Worm (Caenorhabditis elegans) whole organism, late embryonic: Measurements from ENCODE around the gene arrd-16.

Source experiments
- ceh-22 ChIP-seq: sonication (generic microtip); optimal IDR thresholded peaks from 2 replicates; lab custom pipeline; 2017; ENCODE audit warnings: missing biosample characterization, missing genetic modification characterization
- ceh-9 ChIP-seq: sonication (generic microtip); optimal IDR thresholded peaks from 2 replicates; lab custom pipeline; 2016; ENCODE audit warnings: mild to moderate bottlenecking, missing genetic modification characterization, inconsistent platforms, missing compliant biosample characterization
- elt-2 ChIP-seq: sonication (generic microtip); optimal IDR thresholded peaks from 2 replicates; lab custom pipeline; 2016; ENCODE audit warnings: missing genetic modification reagents, missing genetic modification characterization, missing compliant biosample characterization
- nhr-11 ChIP-seq: fragments of 150-350 bp; optimal IDR thresholded peaks from 2 replicates; lab custom pipeline; 2014; ENCODE audit warnings: missing biosample characterization, missing genetic modification characterization
- npax-4 ChIP-seq: sonication (generic microtip); optimal IDR thresholded peaks from 2 replicates; lab custom pipeline; 2016; ENCODE audit warnings: missing genetic modification characterization, missing compliant biosample characterization
- ref-2 ChIP-seq: sonication (generic microtip); optimal IDR thresholded peaks from 2 replicates; lab custom pipeline; 2016; ENCODE audit warnings: missing genetic modification characterization, missing compliant biosample characterization
- unc-55 ChIP-seq: sonication (generic microtip); optimal IDR thresholded peaks from 2 replicates; lab custom pipeline; 2017; ENCODE audit warnings: missing biosample characterization, missing genetic modification reagents, missing genetic modification characterization

- TF ChIP-seq ceh-9 (tag; lab: Kevin White, UChicago) = no peak
- TF ChIP-seq ref-2 (tag; lab: Kevin White, UChicago) = no peak
- no peak for TF ChIP-seq unc-55
- TF ChIP-seq elt-2 = no peak
- no peak for TF ChIP-seq ceh-22 (tag; lab: Kevin White, UChicago)
- no peak for TF ChIP-seq npax-4
- TF ChIP-seq nhr-11 = no peak
Observed at ce11 chrIII:12499245-12499644, 14.7 kb downstream of the arrd-16 start, which contains the start of gene sql-1.
